Worm (Caenorhabditis elegans) whole organism, midembryonic: Measurements from ENCODE around the gene nhr-186.

ENCODE experiments used
- T22C8.4 ChIP-seq: fragments of 200-800 bp; sonication (Bioruptor generic); IDR thresholded peaks from 2 replicates; pipeline ENCODE4 v1.3.6; 2022; ENCODE audit warnings: missing genetic modification characterization, missing compliant biosample characterization
- cog-1 ChIP-seq: sonication (generic microtip); optimal IDR thresholded peaks from 2 replicates; lab custom pipeline; 2016; ENCODE audit warnings: missing genetic modification characterization, missing compliant biosample characterization
- flt-1 ChIP-seq: fragments of 200-800 bp; sonication (Bioruptor generic); IDR thresholded peaks from 2 replicates; pipeline ENCODE4 v1.3.6; 2022; ENCODE audit warnings: missing genetic modification characterization, missing compliant biosample characterization
- klf-2 ChIP-seq: fragments of 200-800 bp; sonication (Bioruptor generic); conservative IDR thresholded peaks from 2 replicates; pipeline ENCODE4 v1.3.6; 2022; ENCODE audit warnings: missing genetic modification reagents, missing genetic modification characterization, missing compliant biosample characterization
- med-1 ChIP-seq: sonication (generic microtip); optimal IDR thresholded peaks from 2 replicates; lab custom pipeline; 2017; ENCODE audit warnings: missing genetic modification characterization, mild to moderate bottlenecking, missing compliant biosample characterization, antibody characterized with exemption, missing genetic modification reagents; ENCODE audit not compliant: insufficient read depth
- ref-1 ChIP-seq: fragments of 200-800 bp; sonication (Bioruptor generic); conservative IDR thresholded peaks from 2 replicates; pipeline ENCODE4 v1.3.6; 2022; ENCODE audit warnings: missing genetic modification reagents, missing genetic modification characterization, missing compliant biosample characterization
- tab-1 ChIP-seq: fragments of 200-800 bp; sonication (Bioruptor generic); IDR thresholded peaks from 2 replicates; pipeline ENCODE4 v1.3.6; 2022; ENCODE audit warnings: missing genetic modification characterization, missing compliant biosample characterization
- ztf-23 ChIP-seq: fragments of 200-800 bp; sonication (Bioruptor generic); IDR thresholded peaks from 2 replicates; pipeline ENCODE4 v1.3.6; 2022; ENCODE audit warnings: missing genetic modification reagents, missing genetic modification characterization, missing compliant biosample characterization
- ztf-29 ChIP-seq: fragments of 200-800 bp; sonication (Bioruptor generic); IDR thresholded peaks from 2 replicates; pipeline ENCODE4 v1.3.6; 2022; ENCODE audit warnings: missing genetic modification reagents, missing genetic modification characterization, missing compliant biosample characterization

nhr-186 gene

DNA sequence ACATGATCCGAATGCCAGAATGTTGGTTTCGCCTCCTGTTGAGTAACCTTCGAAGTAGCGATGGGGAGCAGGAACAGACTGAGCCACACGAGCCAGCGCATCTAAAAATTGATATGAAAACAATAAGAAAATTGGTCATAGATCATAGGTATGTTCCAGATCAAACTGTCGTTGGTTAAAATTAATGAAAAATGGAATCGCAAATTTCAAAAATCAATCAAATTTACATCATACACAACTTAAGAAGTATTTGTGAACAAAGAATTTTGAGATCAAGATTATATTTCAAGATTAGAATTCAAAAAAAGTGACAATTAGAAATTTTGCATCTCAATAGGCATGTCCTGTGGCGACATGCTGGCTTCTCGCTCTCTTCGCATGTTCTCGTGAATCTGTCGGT, 36.0 kb upstream of the nhr-186 start, which contains the start of gene C17E7.9:
Gene C17E7.9 (minus strand): TSS at position 101 of the 400 bp plus-strand sequence.
- no peak for TF ChIP-seq T22C8.4 (GFP tag; lab: Robert Waterston, UW)
- no peak for TF ChIP-seq ztf-29
- TF ChIP-seq med-1 (GFP tag; lab: Kevin White, UChicago), result no peak
- TF ChIP-seq flt-1 (GFP tag; lab: Robert Waterston, UW), result no peak
- no peak for TF ChIP-seq klf-2 (GFP tag; lab: Robert Waterston, UW)
- no peak for TF ChIP-seq tab-1 (GFP tag; lab: Robert Waterston, UW)
- TF ChIP-seq ztf-23 (GFP tag; lab: Robert Waterston, UW), result no peak
- no peak for TF ChIP-seq cog-1 (tag; lab: Kevin White, UChicago)
- no peak for TF ChIP-seq ref-1 (GFP tag; lab: Robert Waterston, UW)

ce11 chrV:3889113-3889512, 34.4 kb upstream of the nhr-186 start, which contains the start of gene C17E7.13:
C17E7.13 (minus strand) TSS chrV:3889288.
- TF ChIP-seq tab-1 (GFP tag; lab: Robert Waterston, UW) (no peak), klf-2 (GFP tag; lab: Robert Waterston, UW) (no peak), cog-1 (tag; lab: Kevin White, UChicago) (no peak), ztf-23 (GFP tag; lab: Robert Waterston, UW) (no peak), ref-1 (GFP tag; lab: Robert Waterston, UW) (no peak), flt-1 (GFP tag; lab: Robert Waterston, UW) (no peak), T22C8.4 (GFP tag; lab: Robert Waterston, UW) (no peak), ztf-29 (no peak), med-1 (GFP tag; lab: Kevin White, UChicago) (no peak)

ce11 chrV:3886104-3886503, 31.4 kb upstream of the nhr-186 start, which contains the start of gene nhr-124:
nhr-124 (minus strand) TSS chrV:3886204.
- TF ChIP-seq ref-1 (GFP tag; lab: Robert Waterston, UW) (no peak), T22C8.4 (GFP tag; lab: Robert Waterston, UW) (no peak), cog-1 (tag; lab: Kevin White, UChicago) (no peak), med-1 (GFP tag; lab: Kevin White, UChicago) (no peak)

DNA sequence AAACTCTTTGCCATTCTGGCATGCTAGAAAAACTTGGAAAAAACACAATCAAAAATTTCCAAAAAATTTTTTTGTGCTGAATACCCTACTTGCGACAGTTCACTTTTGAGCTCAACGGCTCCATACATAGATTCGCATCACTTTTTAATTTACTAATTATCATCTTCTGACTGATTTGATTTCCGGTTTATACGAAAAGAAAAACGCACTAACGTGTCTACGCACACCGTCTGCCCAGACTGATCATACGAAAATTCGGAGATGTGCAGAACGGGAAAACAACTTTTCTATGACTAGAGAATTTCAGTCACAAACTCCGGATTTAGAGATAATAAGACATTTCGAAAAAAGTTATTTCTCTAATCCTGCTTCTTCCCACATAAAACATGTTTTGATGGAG, 29.8 kb upstream of the nhr-186 start:
- TF ChIP-seq ztf-29 (no peak), ztf-23 (GFP tag; lab: Robert Waterston, UW) (no peak), T22C8.4 (GFP tag; lab: Robert Waterston, UW) (no peak)

ce11 chrV:3878223-3878622, 23.5 kb upstream of the nhr-186 start, which contains the start of gene nhr-159:
nhr-159 (minus strand) TSS chrV:3878323.
- no peak for TF ChIP-seq flt-1 (GFP tag; lab: Robert Waterston, UW)
- TF ChIP-seq ztf-29, result no peak
- no peak for TF ChIP-seq T22C8.4 (GFP tag; lab: Robert Waterston, UW)
- no peak for TF ChIP-seq med-1 (GFP tag; lab: Kevin White, UChicago)

DNA sequence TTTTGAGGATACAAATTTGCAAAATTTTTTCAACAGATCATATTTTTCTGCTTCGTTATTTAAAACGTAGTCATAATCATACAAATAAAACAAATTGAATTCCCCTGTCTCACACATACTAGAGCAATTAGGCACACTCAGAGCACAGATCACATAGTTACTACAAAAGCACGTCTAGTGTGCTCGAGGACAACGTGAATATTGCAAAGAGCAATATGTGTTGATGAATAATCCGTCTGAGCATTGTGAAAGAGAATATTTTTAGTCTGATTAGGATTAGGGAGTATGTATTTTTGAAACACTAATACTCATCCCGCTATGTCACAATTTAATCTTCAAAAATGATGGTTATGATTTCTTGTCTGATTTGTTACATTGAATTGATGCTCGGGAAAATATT, 22.5 kb upstream of the nhr-186 start:
- TF ChIP-seq med-1 (GFP tag; lab: Kevin White, UChicago), result no peak
- no peak for TF ChIP-seq klf-2 (GFP tag; lab: Robert Waterston, UW)
- TF ChIP-seq tab-1 (GFP tag; lab: Robert Waterston, UW), result no peak
- TF ChIP-seq ref-1 (GFP tag; lab: Robert Waterston, UW), result no peak
- TF ChIP-seq cog-1 (tag; lab: Kevin White, UChicago), result no peak
- TF ChIP-seq ztf-29, result no peak
- TF ChIP-seq flt-1 (GFP tag; lab: Robert Waterston, UW), result no peak
- TF ChIP-seq ztf-23 (GFP tag; lab: Robert Waterston, UW), result no peak
- no peak for TF ChIP-seq T22C8.4 (GFP tag; lab: Robert Waterston, UW)

ce11 chrV:3874102-3874744, 19.5 kb upstream of the nhr-186 start, which contains the start of gene nhr-158:
nhr-158 (minus strand) TSS chrV:3874152.
- no peak for TF ChIP-seq flt-1 (GFP tag; lab: Robert Waterston, UW)
- no peak for TF ChIP-seq T22C8.4 (GFP tag; lab: Robert Waterston, UW)
- TF ChIP-seq med-1 (GFP tag; lab: Kevin White, UChicago), result no peak
- no peak for TF ChIP-seq klf-2 (GFP tag; lab: Robert Waterston, UW)
- TF ChIP-seq ztf-29, result no peak
- no peak for TF ChIP-seq tab-1 (GFP tag; lab: Robert Waterston, UW)
- no peak for TF ChIP-seq cog-1 (tag; lab: Kevin White, UChicago)
- no peak for TF ChIP-seq ztf-23 (GFP tag; lab: Robert Waterston, UW)
- TF ChIP-seq ref-1 (GFP tag; lab: Robert Waterston, UW), result no peak

- TF ChIP-seq ztf-23 (GFP tag; lab: Robert Waterston, UW) (no peak), klf-2 (GFP tag; lab: Robert Waterston, UW) (no peak), cog-1 (tag; lab: Kevin White, UChicago) (no peak), ztf-29 (no peak), T22C8.4 (GFP tag; lab: Robert Waterston, UW) (no peak), med-1 (GFP tag; lab: Kevin White, UChicago) (no peak), tab-1 (GFP tag; lab: Robert Waterston, UW) (no peak), flt-1 (GFP tag; lab: Robert Waterston, UW) (no peak), ref-1 (GFP tag; lab: Robert Waterston, UW) (no peak)
Measured at ce11 chrV:3870359-3870758, 15.6 kb upstream of the nhr-186 start.

DNA sequence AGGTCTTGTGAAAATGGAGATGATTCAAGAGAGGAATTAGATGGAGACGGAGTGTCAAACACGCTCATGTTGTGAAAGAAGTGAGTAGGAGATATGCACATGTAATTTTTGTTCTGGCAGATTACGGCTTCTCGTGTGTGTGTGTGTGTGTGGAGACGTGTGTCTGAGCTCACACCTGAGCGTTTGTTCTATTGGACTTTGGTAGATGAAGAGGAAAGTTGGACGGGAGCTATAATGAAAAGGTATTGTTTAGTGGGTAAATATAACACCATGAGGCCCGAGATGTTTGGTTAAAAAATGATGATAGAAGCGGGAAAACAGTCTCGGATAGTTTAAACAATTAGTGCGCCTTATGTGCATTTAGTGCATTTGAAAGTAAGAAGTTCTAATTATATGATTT, 14.2 kb upstream of the nhr-186 start, which contains the start of gene nhr-157:
Gene nhr-157 (minus strand): TSS at position 101 of the 400 bp plus-strand sequence.
- TF ChIP-seq flt-1 (GFP tag; lab: Robert Waterston, UW), result no peak
